Worm (Caenorhabditis elegans): ENCODE data around the gene tub-1.

- TF ChIP-seq ama-1 (optimal IDR thresholded peaks at IDR 0.05) (no peak), pha-4 (tag; optimal IDR thresholded peaks at IDR 0.05) (no peak)
Observed at ce11 chrII:8135953-8136352, 20.8 kb downstream of the tub-1 start.

Measured in whole organism, L3 larva.